Worm (Caenorhabditis elegans) whole organism, mixed stage, embryonic: ENCODE results near the gene chil-10.
A peak's percentile ranks its signal among the peaks of the same experiment; 100 is the strongest.

ENCODE experiments used
- M03D4.4 ChIP-seq: sonication (generic microtip); optimal IDR thresholded peaks from 2 replicates; lab custom pipeline; 2017; ENCODE audit warnings: mild to moderate bottlenecking, missing genetic modification characterization, missing compliant biosample characterization
- bed-3 ChIP-seq: fragments of 200-800 bp; sonication (Bioruptor generic); optimal IDR thresholded peaks from 3 replicates; lab custom pipeline; 2018; ENCODE audit warnings: mild to moderate bottlenecking, missing genetic modification characterization, moderate library complexity, missing compliant biosample characterization
- blmp-1 ChIP-seq: fragments of 150-350 bp; optimal IDR thresholded peaks from 2 replicates; lab custom pipeline; 2014; ENCODE audit warnings: missing biosample characterization, missing genetic modification characterization
- ceh-39 ChIP-seq: fragments of 150-350 bp; optimal IDR thresholded peaks from 2 replicates; lab custom pipeline; 2014; ENCODE audit warnings: missing biosample characterization, missing genetic modification characterization
- ceh-43 ChIP-seq: fragments of 200-800 bp; sonication (Bioruptor generic); optimal IDR thresholded peaks from 2 replicates; lab custom pipeline; 2018; ENCODE audit warnings: mild to moderate bottlenecking, missing genetic modification characterization, moderate library complexity, missing compliant biosample characterization
- ceh-83 ChIP-seq: fragments of 200-800 bp; sonication (Bioruptor generic); optimal IDR thresholded peaks from 2 replicates; lab custom pipeline; 2018; ENCODE audit warnings: mild to moderate bottlenecking, missing genetic modification characterization, missing compliant biosample characterization
- ces-1 ChIP-seq: fragments of 150-350 bp; optimal IDR thresholded peaks from 2 replicates; lab custom pipeline; 2014; ENCODE audit warnings: missing biosample characterization, missing genetic modification reagents, missing genetic modification characterization
- cnd-1 ChIP-seq: fragments of 200-800 bp; sonication (Bioruptor generic); optimal IDR thresholded peaks from 2 replicates; lab custom pipeline; 2018; ENCODE audit warnings: mild to moderate bottlenecking, missing genetic modification characterization, missing compliant biosample characterization
- drap-1 ChIP-seq: fragments of 200-800 bp; sonication (Bioruptor generic); optimal IDR thresholded peaks from 3 replicates; lab custom pipeline; 2018; ENCODE audit warnings: mild to moderate bottlenecking, missing genetic modification characterization, missing compliant biosample characterization
- elt-1 ChIP-seq: sonication (generic microtip); optimal IDR thresholded peaks from 2 replicates; lab custom pipeline; 2017; ENCODE audit warnings: missing genetic modification characterization, mild to moderate bottlenecking, missing compliant biosample characterization, antibody characterized with exemption, moderate library complexity, borderline replicate concordance; ENCODE audit not compliant: insufficient read depth
- elt-3 ChIP-seq: fragments of 150-350 bp; optimal IDR thresholded peaks from 2 replicates; lab custom pipeline; 2014; ENCODE audit warnings: missing biosample characterization, missing genetic modification characterization
- flh-1 ChIP-seq: fragments of 200-800 bp; sonication (Bioruptor generic); optimal IDR thresholded peaks from 2 replicates; lab custom pipeline; 2018; ENCODE audit warnings: mild to moderate bottlenecking, missing genetic modification characterization, moderate library complexity, missing compliant biosample characterization
- hlh-1 ChIP-seq: fragments of 150-350 bp; optimal IDR thresholded peaks from 2 replicates; lab custom pipeline; 2014; ENCODE audit warnings: missing biosample characterization, missing genetic modification reagents, missing genetic modification characterization
- lin-13 ChIP-seq: fragments of 150-350 bp; optimal IDR thresholded peaks from 2 replicates; lab custom pipeline; 2014; ENCODE audit warnings: missing biosample characterization, missing genetic modification characterization
- lin-32 ChIP-seq: fragments of 200-800 bp; sonication (Bioruptor generic); optimal IDR thresholded peaks from 2 replicates; lab custom pipeline; 2018; ENCODE audit warnings: mild to moderate bottlenecking, missing genetic modification characterization, missing compliant biosample characterization
- lsy-2 ChIP-seq: fragments of 150-350 bp; optimal IDR thresholded peaks from 2 replicates; lab custom pipeline; 2014; ENCODE audit warnings: missing biosample characterization, missing genetic modification characterization
- mep-1 ChIP-seq: fragments of 150-350 bp; optimal IDR thresholded peaks from 2 replicates; lab custom pipeline; 2017; ENCODE audit warnings: missing biosample characterization, missing genetic modification reagents, missing genetic modification characterization, inconsistent platforms
- nhr-12 ChIP-seq: fragments of 150-350 bp; optimal IDR thresholded peaks from 2 replicates; lab custom pipeline; 2014; ENCODE audit warnings: missing biosample characterization, missing genetic modification characterization
- nhr-2 ChIP-seq: fragments of 150-350 bp; optimal IDR thresholded peaks from 2 replicates; lab custom pipeline; 2014; ENCODE audit warnings: missing biosample characterization, missing genetic modification characterization
- nhr-237 ChIP-seq: fragments of 150-350 bp; optimal IDR thresholded peaks from 2 replicates; lab custom pipeline; 2014; ENCODE audit warnings: missing biosample characterization, missing genetic modification characterization
- nhr-28 ChIP-seq: fragments of 150-350 bp; optimal IDR thresholded peaks from 2 replicates; lab custom pipeline; 2014; ENCODE audit warnings: missing biosample characterization, missing genetic modification characterization
- nhr-76 ChIP-seq: sonication (generic microtip); optimal IDR thresholded peaks from 2 replicates; lab custom pipeline; 2017; ENCODE audit warnings: missing biosample characterization, missing genetic modification characterization
- pha-4 ChIP-seq: fragments of 150-350 bp; optimal IDR thresholded peaks from 2 replicates; lab custom pipeline; 2018; ENCODE audit warnings: missing biosample characterization, missing genetic modification reagents, missing genetic modification characterization
- sem-2 ChIP-seq: fragments of 200-800 bp; sonication (Bioruptor generic); optimal IDR thresholded peaks from 2 replicates; lab custom pipeline; 2018; ENCODE audit warnings: mild to moderate bottlenecking, missing genetic modification characterization, missing compliant biosample characterization
- snpc-4 ChIP-seq: fragments of 150-350 bp; optimal IDR thresholded peaks from 2 replicates; lab custom pipeline; 2014; ENCODE audit warnings: missing biosample characterization, missing genetic modification characterization
- sptf-1 ChIP-seq: sonication (generic microtip); optimal IDR thresholded peaks from 2 replicates; lab custom pipeline; 2017; ENCODE audit warnings: mild to moderate bottlenecking, missing genetic modification characterization, moderate library complexity, missing compliant biosample characterization
- tbx-8 ChIP-seq: fragments of 200-800 bp; sonication (Bioruptor generic); optimal IDR thresholded peaks from 2 replicates; lab custom pipeline; 2018; ENCODE audit warnings: mild to moderate bottlenecking, missing genetic modification characterization, moderate library complexity, missing compliant biosample characterization
- unc-39 ChIP-seq: fragments of 150-350 bp; optimal IDR thresholded peaks from 2 replicates; lab custom pipeline; 2014; ENCODE audit warnings: missing biosample characterization, missing genetic modification characterization
- unc-62 ChIP-seq: fragments of 150-350 bp; optimal IDR thresholded peaks from 2 replicates; lab custom pipeline; 2014; ENCODE audit warnings: missing biosample characterization, missing genetic modification reagents, missing genetic modification characterization
- zip-8 ChIP-seq: fragments of 150-350 bp; optimal IDR thresholded peaks from 2 replicates; lab custom pipeline; 2014; ENCODE audit warnings: missing biosample characterization, missing genetic modification characterization
- ztf-11 ChIP-seq: fragments of 150-350 bp; optimal IDR thresholded peaks from 2 replicates; lab custom pipeline; 2014; ENCODE audit warnings: missing biosample characterization, missing genetic modification characterization

chil-10 gene

DNA sequence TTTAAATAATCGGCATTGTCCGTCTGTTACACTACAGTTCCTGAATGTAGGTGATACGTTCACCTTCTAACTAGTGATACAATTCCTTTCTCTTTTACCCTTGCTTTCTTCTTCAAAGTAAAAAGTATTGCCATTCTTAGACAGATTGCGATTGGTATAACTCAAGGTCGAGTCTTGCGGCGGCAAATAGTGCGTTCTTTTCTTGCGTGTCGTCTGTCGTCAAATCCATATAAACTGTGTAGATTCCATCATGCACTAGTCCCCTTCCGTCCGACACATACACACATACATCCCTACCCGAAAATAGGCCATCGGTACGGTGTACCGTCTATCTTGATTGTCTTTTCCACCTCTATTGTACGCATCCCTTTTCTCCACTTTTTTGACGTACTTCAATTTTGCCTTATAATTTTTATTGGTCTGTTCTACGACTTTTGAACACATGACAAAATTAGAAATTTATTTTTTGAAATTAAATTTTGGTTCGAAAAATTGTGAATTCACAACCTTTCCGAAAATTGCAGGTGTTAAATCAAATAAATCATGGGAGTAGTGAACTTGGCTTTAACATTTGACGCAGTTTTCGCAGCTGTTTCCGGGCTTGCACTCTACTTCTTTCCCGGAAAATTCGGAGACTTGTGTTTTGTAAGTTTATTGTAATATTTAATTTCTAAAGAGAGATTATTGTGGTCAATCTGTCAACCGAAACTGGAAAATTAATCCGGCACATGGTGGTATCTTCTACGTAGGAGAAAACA lies 22.8 kb downstream of the chil-10 start, which contains the start of gene C44C1.1:
Gene C44C1.1, plus strand, starts transcription at position 525 of the 758 bp plus-strand sequence.
- TF ChIP-seq elt-1 (tag; lab: Kevin White, UChicago): peak; percentile 63
- TF ChIP-seq ceh-43 (GFP tag; lab: Kevin White, UChicago): no peak

DNA sequence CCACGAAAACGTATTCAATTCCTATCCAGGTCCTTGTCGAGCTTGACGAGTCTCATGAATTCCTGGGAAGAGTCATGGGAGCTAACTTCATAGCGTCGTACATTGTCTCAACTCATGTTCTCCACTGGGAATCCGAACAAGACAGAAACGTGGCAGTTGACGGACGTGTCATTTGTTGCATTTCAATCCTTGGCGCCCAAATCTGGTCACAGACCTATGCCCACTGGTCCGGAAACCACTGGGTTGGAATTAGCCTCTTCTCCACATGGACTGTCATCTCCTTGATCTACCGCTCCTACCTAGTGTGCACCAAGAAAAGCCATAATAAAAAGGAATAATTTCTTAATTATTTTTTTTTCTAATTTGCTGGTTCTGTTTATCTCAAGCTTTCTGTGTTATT lies 24.9 kb downstream of the chil-10 start:
- no peak for TF ChIP-seq nhr-12
- TF ChIP-seq drap-1 (GFP tag; lab: Kevin White, UChicago): no peak
- TF ChIP-seq nhr-28 (tag; lab: Kevin White, UChicago): no peak
- no peak for TF ChIP-seq lin-32
- TF ChIP-seq zip-8 (tag; lab: Kevin White, UChicago): no peak
- TF ChIP-seq blmp-1: no peak
- TF ChIP-seq sptf-1 (tag; lab: Kevin White, UChicago): no peak
- TF ChIP-seq mep-1 (tag; lab: Kevin White, UChicago): no peak
- TF ChIP-seq lsy-2 (tag; lab: Kevin White, UChicago): no peak
- no peak for TF ChIP-seq nhr-2 (tag; lab: Kevin White, UChicago)
- TF ChIP-seq ztf-11 (tag; lab: Kevin White, UChicago): no peak
- TF ChIP-seq elt-3: no peak
- no peak for TF ChIP-seq sem-2 (GFP tag; lab: Kevin White, UChicago)
- TF ChIP-seq tbx-8: no peak
- TF ChIP-seq cnd-1: no peak
- TF ChIP-seq flh-1 (GFP tag; lab: Kevin White, UChicago): no peak
- TF ChIP-seq bed-3 (GFP tag; lab: Kevin White, UChicago): no peak
- no peak for TF ChIP-seq lin-13
- TF ChIP-seq pha-4: no peak

DNA sequence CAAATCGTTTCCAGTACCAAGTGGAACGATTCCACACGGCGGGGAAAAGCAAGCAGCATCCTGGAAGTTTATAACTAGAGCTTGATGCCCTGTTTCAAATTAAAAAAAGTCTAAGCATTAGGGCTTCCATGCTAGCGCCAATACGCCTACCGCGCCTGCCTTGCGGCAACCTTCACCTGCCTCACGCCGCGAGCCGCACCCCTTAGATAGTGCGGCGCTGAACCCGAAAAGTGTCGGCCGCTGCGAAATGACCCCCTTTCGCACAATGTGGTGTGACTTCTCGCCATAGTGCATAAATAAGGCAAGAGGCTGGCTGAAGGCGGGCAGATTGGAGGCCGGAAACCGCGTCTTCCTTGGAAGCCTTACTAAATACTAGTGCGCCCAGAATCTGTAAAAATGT lies 28.8 kb downstream of the chil-10 start:
- TF ChIP-seq ceh-43 (GFP tag; lab: Kevin White, UChicago) (no peak), nhr-76 (tag; lab: Kevin White, UChicago) (no peak), unc-39 (tag; lab: Kevin White, UChicago) (no peak), nhr-28 (tag; lab: Kevin White, UChicago) (no peak), lsy-2 (tag; lab: Kevin White, UChicago) (no peak), zip-8 (tag; lab: Kevin White, UChicago) (no peak), ceh-83 (no peak), nhr-2 (tag; lab: Kevin White, UChicago) (no peak), ztf-11 (tag; lab: Kevin White, UChicago) (no peak), nhr-237 (tag; lab: Kevin White, UChicago) (no peak), hlh-1 (tag; lab: Kevin White, UChicago) (no peak), bed-3 (GFP tag; lab: Kevin White, UChicago) (no peak), lin-32 (no peak), M03D4.4 (tag; lab: Kevin White, UChicago) (no peak), elt-3 (no peak), snpc-4 (tag; lab: Kevin White, UChicago) (no peak), unc-62 (GFP tag; lab: Kevin White, UChicago) (no peak), lin-13 (no peak), flh-1 (GFP tag; lab: Kevin White, UChicago) (no peak), mep-1 (tag; lab: Kevin White, UChicago) (no peak)

DNA sequence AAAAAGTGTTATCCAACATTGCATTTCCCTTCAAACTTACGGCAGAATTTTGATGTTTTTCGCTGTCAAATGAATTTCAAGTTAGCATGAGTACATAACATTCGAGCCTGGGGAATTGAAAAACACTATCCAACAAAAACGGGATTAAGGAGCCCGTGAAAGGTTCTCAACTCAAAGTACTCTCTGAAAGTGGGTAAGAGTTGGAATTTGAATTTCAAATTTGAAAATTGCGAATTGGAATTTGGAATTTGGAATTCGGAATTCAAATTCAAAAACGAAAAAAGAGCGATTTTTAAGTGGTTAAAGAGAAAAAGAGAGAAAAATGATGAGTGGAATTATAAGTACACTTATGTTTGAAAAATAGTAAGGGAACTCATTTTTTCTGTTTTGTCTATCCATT lies 33.6 kb downstream of the chil-10 start, which contains the start of the genes C09E10.3 and dgk-1:
Gene C09E10.3, minus strand, starts transcription at position 101 of the 400 bp plus-strand sequence.
Gene dgk-1, minus strand, starts transcription at position 183 of the 400 bp plus-strand sequence.
- TF ChIP-seq snpc-4 (tag; lab: Kevin White, UChicago) (no peak), ces-1 (GFP tag; lab: Kevin White, UChicago) (no peak), ceh-39 (tag; lab: Kevin White, UChicago) (no peak), pha-4 (no peak), ceh-83 (no peak)
